Worm (Caenorhabditis elegans) whole organism, mixed stage, embryonic: ENCODE data around the gene fbxa-44.

Experiments used
- blmp-1 ChIP-seq: fragments of 150-350 bp; optimal IDR thresholded peaks from 2 replicates; lab custom pipeline; 2014; ENCODE audit warnings: missing biosample characterization, missing genetic modification characterization
- ceh-39 ChIP-seq: fragments of 150-350 bp; optimal IDR thresholded peaks from 2 replicates; lab custom pipeline; 2014; ENCODE audit warnings: missing biosample characterization, missing genetic modification characterization
- ceh-43 ChIP-seq: fragments of 200-800 bp; sonication (Bioruptor generic); optimal IDR thresholded peaks from 2 replicates; lab custom pipeline; 2018; ENCODE audit warnings: mild to moderate bottlenecking, missing genetic modification characterization, moderate library complexity, missing compliant biosample characterization
- ceh-83 ChIP-seq: fragments of 200-800 bp; sonication (Bioruptor generic); optimal IDR thresholded peaks from 2 replicates; lab custom pipeline; 2018; ENCODE audit warnings: mild to moderate bottlenecking, missing genetic modification characterization, missing compliant biosample characterization
- ces-1 ChIP-seq: fragments of 150-350 bp; optimal IDR thresholded peaks from 2 replicates; lab custom pipeline; 2014; ENCODE audit warnings: missing biosample characterization, missing genetic modification reagents, missing genetic modification characterization
- cnd-1 ChIP-seq: fragments of 200-800 bp; sonication (Bioruptor generic); optimal IDR thresholded peaks from 2 replicates; lab custom pipeline; 2018; ENCODE audit warnings: mild to moderate bottlenecking, missing genetic modification characterization, missing compliant biosample characterization
- drap-1 ChIP-seq: fragments of 200-800 bp; sonication (Bioruptor generic); optimal IDR thresholded peaks from 3 replicates; lab custom pipeline; 2018; ENCODE audit warnings: mild to moderate bottlenecking, missing genetic modification characterization, missing compliant biosample characterization
- elt-1 ChIP-seq: sonication (generic microtip); optimal IDR thresholded peaks from 2 replicates; lab custom pipeline; 2017; ENCODE audit warnings: missing genetic modification characterization, mild to moderate bottlenecking, missing compliant biosample characterization, antibody characterized with exemption, moderate library complexity, borderline replicate concordance; ENCODE audit not compliant: insufficient read depth
- elt-3 ChIP-seq: fragments of 150-350 bp; optimal IDR thresholded peaks from 2 replicates; lab custom pipeline; 2014; ENCODE audit warnings: missing biosample characterization, missing genetic modification characterization
- ham-2 ChIP-seq: fragments of 200-800 bp; sonication (Bioruptor generic); optimal IDR thresholded peaks from 2 replicates; lab custom pipeline; 2018; ENCODE audit warnings: mild to moderate bottlenecking, missing genetic modification characterization, missing compliant biosample characterization
- hlh-1 ChIP-seq: fragments of 150-350 bp; optimal IDR thresholded peaks from 2 replicates; lab custom pipeline; 2014; ENCODE audit warnings: missing biosample characterization, missing genetic modification reagents, missing genetic modification characterization
- lin-13 ChIP-seq: fragments of 150-350 bp; optimal IDR thresholded peaks from 2 replicates; lab custom pipeline; 2014; ENCODE audit warnings: missing biosample characterization, missing genetic modification characterization
- lin-32 ChIP-seq: fragments of 200-800 bp; sonication (Bioruptor generic); optimal IDR thresholded peaks from 2 replicates; lab custom pipeline; 2018; ENCODE audit warnings: mild to moderate bottlenecking, missing genetic modification characterization, missing compliant biosample characterization
- lsy-2 ChIP-seq: fragments of 150-350 bp; optimal IDR thresholded peaks from 2 replicates; lab custom pipeline; 2014; ENCODE audit warnings: missing biosample characterization, missing genetic modification characterization
- mab-5 ChIP-seq: fragments of 150-350 bp; optimal IDR thresholded peaks from 2 replicates; lab custom pipeline; 2014; ENCODE audit warnings: missing biosample characterization, missing genetic modification characterization
- mls-2 ChIP-seq: sonication (generic microtip); optimal IDR thresholded peaks from 2 replicates; lab custom pipeline; 2016; ENCODE audit warnings: mild to moderate bottlenecking, missing genetic modification characterization, moderate library complexity, missing compliant biosample characterization
- nhr-12 ChIP-seq: fragments of 150-350 bp; optimal IDR thresholded peaks from 2 replicates; lab custom pipeline; 2014; ENCODE audit warnings: missing biosample characterization, missing genetic modification characterization
- nhr-2 ChIP-seq: fragments of 150-350 bp; optimal IDR thresholded peaks from 2 replicates; lab custom pipeline; 2014; ENCODE audit warnings: missing biosample characterization, missing genetic modification characterization
- nhr-28 ChIP-seq: fragments of 150-350 bp; optimal IDR thresholded peaks from 2 replicates; lab custom pipeline; 2014; ENCODE audit warnings: missing biosample characterization, missing genetic modification characterization
- pha-4 ChIP-seq: fragments of 150-350 bp; optimal IDR thresholded peaks from 2 replicates; lab custom pipeline; 2018; ENCODE audit warnings: missing biosample characterization, missing genetic modification reagents, missing genetic modification characterization
- sem-2 ChIP-seq: fragments of 200-800 bp; sonication (Bioruptor generic); optimal IDR thresholded peaks from 2 replicates; lab custom pipeline; 2018; ENCODE audit warnings: mild to moderate bottlenecking, missing genetic modification characterization, missing compliant biosample characterization
- snpc-4 ChIP-seq: fragments of 150-350 bp; optimal IDR thresholded peaks from 2 replicates; lab custom pipeline; 2014; ENCODE audit warnings: missing biosample characterization, missing genetic modification characterization
- sptf-1 ChIP-seq: sonication (generic microtip); optimal IDR thresholded peaks from 2 replicates; lab custom pipeline; 2017; ENCODE audit warnings: mild to moderate bottlenecking, missing genetic modification characterization, moderate library complexity, missing compliant biosample characterization
- tbx-8 ChIP-seq: fragments of 200-800 bp; sonication (Bioruptor generic); optimal IDR thresholded peaks from 2 replicates; lab custom pipeline; 2018; ENCODE audit warnings: mild to moderate bottlenecking, missing genetic modification characterization, moderate library complexity, missing compliant biosample characterization
- unc-120 ChIP-seq: sonication (generic microtip); optimal IDR thresholded peaks from 2 replicates; lab custom pipeline; 2017; ENCODE audit warnings: missing genetic modification characterization, missing compliant biosample characterization; ENCODE audit not compliant: poor library complexity, severe bottlenecking
- unc-39 ChIP-seq: fragments of 150-350 bp; optimal IDR thresholded peaks from 2 replicates; lab custom pipeline; 2014; ENCODE audit warnings: missing biosample characterization, missing genetic modification characterization
- unc-62 ChIP-seq: fragments of 150-350 bp; optimal IDR thresholded peaks from 2 replicates; lab custom pipeline; 2014; ENCODE audit warnings: missing biosample characterization, missing genetic modification reagents, missing genetic modification characterization
- zip-8 ChIP-seq: fragments of 150-350 bp; optimal IDR thresholded peaks from 2 replicates; lab custom pipeline; 2014; ENCODE audit warnings: missing biosample characterization, missing genetic modification characterization
- ztf-11 ChIP-seq: fragments of 150-350 bp; optimal IDR thresholded peaks from 2 replicates; lab custom pipeline; 2014; ENCODE audit warnings: missing biosample characterization, missing genetic modification characterization

fbxa-44 gene

ce11 chrV:16853956-16854683 lies 35.0 kb upstream of the fbxa-44 start, which contains the start of the genes clec-35 and clec-27:
TSS of gene clec-35 (minus strand) at chrV:16854056.
TSS of gene clec-27 (plus strand) at chrV:16854633.
- no peak for TF ChIP-seq blmp-1
- no peak for TF ChIP-seq ztf-11 (tag; lab: Kevin White, UChicago)
- TF ChIP-seq nhr-12 (tag; lab: Kevin White, UChicago): no peak
- TF ChIP-seq ceh-39 (tag; lab: Kevin White, UChicago): no peak
- no peak for TF ChIP-seq mls-2
- no peak for TF ChIP-seq nhr-2 (tag; lab: Kevin White, UChicago)
- TF ChIP-seq ham-2 (GFP tag; lab: Kevin White, UChicago): no peak
- TF ChIP-seq nhr-28 (tag; lab: Kevin White, UChicago): no peak
- no peak for TF ChIP-seq snpc-4 (tag; lab: Kevin White, UChicago)
- TF ChIP-seq unc-62: no peak
- TF ChIP-seq cnd-1 (tag; lab: Kevin White, UChicago): no peak
- TF ChIP-seq lin-32 (GFP tag; lab: Kevin White, UChicago): no peak
- TF ChIP-seq tbx-8: no peak
- TF ChIP-seq unc-120: no peak
- TF ChIP-seq hlh-1 (tag; lab: Kevin White, UChicago): no peak
- TF ChIP-seq mab-5 (tag; lab: Kevin White, UChicago): no peak

- no peak for TF ChIP-seq hlh-1 (tag; lab: Kevin White, UChicago)
- TF ChIP-seq lin-32 (GFP tag; lab: Kevin White, UChicago): no peak
- no peak for TF ChIP-seq drap-1
- TF ChIP-seq unc-39: no peak
- TF ChIP-seq unc-62: no peak
- no peak for TF ChIP-seq sem-2
- TF ChIP-seq lsy-2: no peak
- TF ChIP-seq, all 35 proteins: peak for 0
Observed at ce11 chrV:16857977-16858479, 31.0 kb upstream of the fbxa-44 start, which contains the start of the genes clec-31 and clec-22. TSS of gene clec-31 (minus strand) at chrV:16858077. TSS of gene clec-22 (plus strand) at chrV:16858429.

ce11 chrV:16861719-16862118 lies 27.4 kb upstream of the fbxa-44 start, which contains the start of the genes clec-32 and clec-24:
TSS of gene clec-32 (minus strand) at chrV:16861819.
TSS of gene clec-24 (plus strand) at chrV:16862012.
- no peak for TF ChIP-seq elt-1 (tag; lab: Kevin White, UChicago)
- no peak for TF ChIP-seq ces-1
- TF ChIP-seq nhr-28 (tag; lab: Kevin White, UChicago): no peak
- TF ChIP-seq, all 35 proteins: peak for 0

- TF ChIP-seq zip-8 (no peak), ham-2 (GFP tag; lab: Kevin White, UChicago) (no peak), pha-4 (tag; lab: Kevin White, UChicago) (no peak), tbx-8 (no peak), sptf-1 (tag; lab: Kevin White, UChicago) (no peak)
Observed at ce11 chrV:16865404-16865803, 23.7 kb upstream of the fbxa-44 start, which contains the start of gene clec-28. TSS of gene clec-28 (plus strand) at chrV:16865704.

- no peak for TF ChIP-seq zip-8
- TF ChIP-seq sptf-1 (tag; lab: Kevin White, UChicago): no peak
- TF ChIP-seq unc-39: no peak
- TF ChIP-seq lin-13 (tag; lab: Kevin White, UChicago): no peak
- no peak for TF ChIP-seq snpc-4 (tag; lab: Kevin White, UChicago)
- no peak for TF ChIP-seq ces-1
- TF ChIP-seq sem-2: no peak
- no peak for TF ChIP-seq hlh-1 (tag; lab: Kevin White, UChicago)
- no peak for TF ChIP-seq pha-4 (tag; lab: Kevin White, UChicago)
- TF ChIP-seq tbx-8: no peak
- TF ChIP-seq cnd-1 (tag; lab: Kevin White, UChicago): no peak
- no peak for TF ChIP-seq nhr-28 (tag; lab: Kevin White, UChicago)
- TF ChIP-seq nhr-12 (tag; lab: Kevin White, UChicago): no peak
- no peak for TF ChIP-seq lin-32 (GFP tag; lab: Kevin White, UChicago)
- TF ChIP-seq ceh-83: no peak
- TF ChIP-seq elt-3 (tag; lab: Kevin White, UChicago): no peak
- TF ChIP-seq ztf-11 (tag; lab: Kevin White, UChicago): no peak
- TF ChIP-seq ceh-43 (GFP tag; lab: Kevin White, UChicago): no peak
- TF ChIP-seq lsy-2: no peak
- TF ChIP-seq mls-2: no peak
Observed at ce11 chrV:16869740-16870139, 19.3 kb upstream of the fbxa-44 start, which contains the start of gene clec-33. TSS of gene clec-33 (minus strand) at chrV:16869840.
